Worm (Caenorhabditis elegans): ENCODE measurements around the gene max-1.

DNA sequence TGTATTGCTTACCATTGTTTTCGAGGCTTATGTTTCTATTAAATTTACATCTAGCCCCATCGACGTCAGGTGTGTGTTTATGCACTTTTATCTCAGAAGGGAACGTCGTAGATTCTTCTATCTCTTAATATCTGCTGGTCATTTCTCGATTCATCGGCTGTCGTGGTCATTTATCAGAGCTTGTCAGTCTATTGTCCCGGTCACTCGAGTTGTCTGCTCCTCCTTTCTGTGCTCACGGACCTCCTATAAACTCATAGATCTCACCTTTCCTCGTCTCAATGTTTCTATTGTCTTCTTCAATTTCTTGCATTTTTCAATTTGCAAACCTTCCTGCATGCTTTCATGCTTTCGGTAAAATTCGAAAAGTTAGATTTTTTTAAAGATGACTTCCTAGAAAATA is 34.2 kb upstream of the max-1 start:
- TF ChIP-seq ceh-13 (GFP tag; optimal IDR thresholded peaks at IDR 0.05), result no peak
- no peak for TF ChIP-seq scrt-1 (GFP tag; IDR thresholded peaks at IDR 0.05)
- no peak for TF ChIP-seq hmg-4 (GFP tag; optimal IDR thresholded peaks at IDR 0.05)
- no peak for TF ChIP-seq ets-7 (tag; optimal IDR thresholded peaks at IDR 0.05)
